Worm (Caenorhabditis elegans): ENCODE measurements around the gene Y73C8B.3.
A peak's percentile ranks its signal among the peaks of the same experiment; 100 is the strongest.

The Y73C8B.3 gene

DNA sequence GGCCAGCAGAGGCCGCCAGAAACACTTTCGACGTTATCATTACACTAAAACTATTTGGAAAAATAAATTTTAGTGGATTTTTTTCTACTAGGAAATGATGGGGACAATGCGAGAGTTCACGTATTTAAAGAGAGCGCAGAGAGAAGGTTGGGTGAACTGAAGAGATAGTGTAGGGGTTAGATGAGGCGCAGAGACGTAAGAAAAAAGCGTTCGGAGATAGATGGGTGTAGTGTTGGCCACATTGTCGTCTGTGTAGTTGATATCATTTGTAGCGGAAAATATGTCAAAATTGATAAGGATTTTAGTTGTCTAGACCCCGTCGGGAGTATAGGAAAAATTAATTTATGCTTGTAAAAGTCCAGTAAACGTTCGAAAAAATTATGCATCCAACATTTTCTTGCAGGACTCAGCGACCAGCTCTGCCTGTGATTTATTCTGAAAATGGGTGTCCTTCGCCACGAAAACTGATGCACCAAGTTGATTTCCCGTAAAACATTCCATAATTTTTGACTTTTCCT lies at the start of gene Y73C8B.3, which contains the start of gene Y73C8B.9:
Gene Y73C8B.3, minus strand, starts transcription at position 147 of the 518 bp plus-strand sequence.
Gene Y73C8B.9, plus strand, starts transcription at position 468 of the 518 bp plus-strand sequence.
- TF ChIP-seq nhr-102 (tag; optimal IDR thresholded peaks at IDR 0.05) (peak; percentile 9), aha-1 (tag) (peak; percentile 95), duxl-1 (tag; optimal IDR thresholded peaks at IDR 0.05; ENCODE audit: poor library complexity) (peak; percentile 36), ama-1 (optimal IDR thresholded peaks at IDR 0.05) (no peak), cey-2 (tag; optimal IDR thresholded peaks at IDR 0.05; ENCODE audit: borderline replicate concordance, insufficient read depth) (peak; percentile 22), dpl-1 (GFP tag; optimal IDR thresholded peaks at IDR 0.05) (no peak), php-3 (GFP tag; IDR thresholded peaks at IDR 0.05) (0 out of 2 replicates have a peak, but pooled peaks have one; percentile 14), lin-1 (GFP tag; IDR thresholded peaks at IDR 0.05) (peak; percentile 55; the same call in 1 of the 2 replicates), unc-39 (tag; optimal IDR thresholded peaks at IDR 0.05) (no peak), ZK546.5 (tag; optimal IDR thresholded peaks at IDR 0.05) (no peak), hlh-11 (tag; optimal IDR thresholded peaks at IDR 0.05) (peak; percentile 72), F37D6.2 (tag; optimal IDR thresholded peaks at IDR 0.05) (no peak), Y75B8A.6 (GFP tag; IDR thresholded peaks at IDR 0.05) (no peak), mep-1 (tag; optimal IDR thresholded peaks at IDR 0.05) (peak; percentile 1), dmd-6 (GFP tag; IDR thresholded peaks at IDR 0.05) (peak; percentile 83), T26A8.4 (GFP tag; IDR thresholded peaks at IDR 0.05) (no peak; the same call in 1 of the 2 replicates), nhr-28 (tag; optimal IDR thresholded peaks at IDR 0.05) (peak; percentile 100), dve-1 (tag; optimal IDR thresholded peaks at IDR 0.05; ENCODE audit: insufficient read depth) (peak; percentile 59), lin-39 (tag; optimal IDR thresholded peaks at IDR 0.05) (no peak), skn-1 (tag; optimal IDR thresholded peaks at IDR 0.05) (no peak), lsy-2 (tag; optimal IDR thresholded peaks at IDR 0.05) (peak in 1 of 2 experiments; percentile 21), mes-2 (tag; optimal IDR thresholded peaks at IDR 0.05; ENCODE audit: poor library complexity, severe bottlenecking) (peak; percentile 39), hmg-1.1 (GFP tag; IDR thresholded peaks at IDR 0.05) (peak; percentile 63; the same call in 1 of the 2 replicates), nhr-48 (tag; optimal IDR thresholded peaks at IDR 0.05) (peak; percentile 76), fkh-10 (GFP tag; optimal IDR thresholded peaks at IDR 0.05) (no peak), daf-16 (GFP tag; optimal IDR thresholded peaks at IDR 0.05) (no peak), daf-16 (tag; optimal IDR thresholded peaks at IDR 0.05) (peak; percentile 7), nhr-42 (GFP tag; IDR thresholded peaks at IDR 0.05) (no peak), mxl-3 (GFP tag; optimal IDR thresholded peaks at IDR 0.05) (peak; percentile 43), ztf-11 (tag; optimal IDR thresholded peaks at IDR 0.05) (no peak), unc-62 (GFP tag; optimal IDR thresholded peaks at IDR 0.05 in 1 of 2) (peak in 1 of 2 experiments; percentile 83), unc-62 (tag; optimal IDR thresholded peaks at IDR 0.05) (no peak), pha-4 (GFP tag; IDR thresholded peaks at IDR 0.05) (no peak), pha-4 (tag; optimal IDR thresholded peaks at IDR 0.05) (no peak), ceh-20 (GFP tag; IDR thresholded peaks at IDR 0.05) (peak; percentile 40; the same call in 1 of the 2 replicates), nhr-77 (tag; optimal IDR thresholded peaks at IDR 0.05) (peak; percentile 62)

ce11 chrV:3241175-3241574 lies 48.1 kb upstream of the Y73C8B.3 start, which contains the start of gene srj-11:
Gene srj-11, plus strand, starts transcription at chrV:3241424.
- TF ChIP-seq F26F4.8 (GFP tag; conservative IDR thresholded peaks at IDR 0.05) = no peak
- TF ChIP-seq unc-62 (GFP tag; optimal IDR thresholded peaks at IDR 0.05 in 1 of 2) = peak in 1 of 2 experiments; percentile 95
- TF ChIP-seq unc-62 (tag; optimal IDR thresholded peaks at IDR 0.05) = no peak

- TF ChIP-seq mxl-3 (GFP tag; optimal IDR thresholded peaks at IDR 0.05) (no peak), zip-11 (GFP tag; IDR thresholded peaks at IDR 0.05) (no peak), spr-3 (GFP tag; optimal IDR thresholded peaks at IDR 0.05) (no peak), dpl-1 (GFP tag; optimal IDR thresholded peaks at IDR 0.05) (no peak), sdz-12 (GFP tag; optimal IDR thresholded peaks at IDR 0.05) (no peak), vab-7 (GFP tag; IDR thresholded peaks at IDR 0.05) (no peak), zfp-3 (GFP tag; conservative IDR thresholded peaks at IDR 0.05) (no peak), mxl-2 (GFP tag; conservative IDR thresholded peaks at IDR 0.05) (no peak), D1046.2 (GFP tag; IDR thresholded peaks at IDR 0.05) (no peak), ceh-20 (GFP tag; IDR thresholded peaks at IDR 0.05) (no peak), aly-2 (tag; optimal IDR thresholded peaks at IDR 0.05) (no peak)
These were observed 43.6 kb upstream of the Y73C8B.3 start, which contains the start of the genes K08D9.9 and str-16 for ce11 chrV:3236610-3237009. Gene K08D9.9, minus strand, starts transcription at chrV:3236710. Gene str-16, plus strand, starts transcription at chrV:3236875.

Data from whole organism, L4 larva.